Worm (Caenorhabditis elegans) whole organism, midembryonic: Measurements from ENCODE around the gene T03F6.4.
"Not testable (repeated sequence)": the region's sequence is repeated elsewhere in the genome, so short reads cannot be mapped to it uniquely, and the experiment has no call there.

ENCODE experiments used
- T22C8.4 ChIP-seq: fragments of 200-800 bp; sonication (Bioruptor generic); IDR thresholded peaks from 2 replicates; pipeline ENCODE4 v1.3.6; 2022; ENCODE audit warnings: missing genetic modification characterization, missing compliant biosample characterization
- cog-1 ChIP-seq: sonication (generic microtip); optimal IDR thresholded peaks from 2 replicates; lab custom pipeline; 2016; ENCODE audit warnings: missing genetic modification characterization, missing compliant biosample characterization
- flt-1 ChIP-seq: fragments of 200-800 bp; sonication (Bioruptor generic); IDR thresholded peaks from 2 replicates; pipeline ENCODE4 v1.3.6; 2022; ENCODE audit warnings: missing genetic modification characterization, missing compliant biosample characterization
- klf-2 ChIP-seq: fragments of 200-800 bp; sonication (Bioruptor generic); conservative IDR thresholded peaks from 2 replicates; pipeline ENCODE4 v1.3.6; 2022; ENCODE audit warnings: missing genetic modification reagents, missing genetic modification characterization, missing compliant biosample characterization
- med-1 ChIP-seq: sonication (generic microtip); optimal IDR thresholded peaks from 2 replicates; lab custom pipeline; 2017; ENCODE audit warnings: missing genetic modification characterization, mild to moderate bottlenecking, missing compliant biosample characterization, antibody characterized with exemption, missing genetic modification reagents; ENCODE audit not compliant: insufficient read depth
- ref-1 ChIP-seq: fragments of 200-800 bp; sonication (Bioruptor generic); conservative IDR thresholded peaks from 2 replicates; pipeline ENCODE4 v1.3.6; 2022; ENCODE audit warnings: missing genetic modification reagents, missing genetic modification characterization, missing compliant biosample characterization
- tab-1 ChIP-seq: fragments of 200-800 bp; sonication (Bioruptor generic); IDR thresholded peaks from 2 replicates; pipeline ENCODE4 v1.3.6; 2022; ENCODE audit warnings: missing genetic modification characterization, missing compliant biosample characterization
- ztf-23 ChIP-seq: fragments of 200-800 bp; sonication (Bioruptor generic); IDR thresholded peaks from 2 replicates; pipeline ENCODE4 v1.3.6; 2022; ENCODE audit warnings: missing genetic modification reagents, missing genetic modification characterization, missing compliant biosample characterization
- ztf-29 ChIP-seq: fragments of 200-800 bp; sonication (Bioruptor generic); IDR thresholded peaks from 2 replicates; pipeline ENCODE4 v1.3.6; 2022; ENCODE audit warnings: missing genetic modification reagents, missing genetic modification characterization, missing compliant biosample characterization

T03F6.4 gene

DNA sequence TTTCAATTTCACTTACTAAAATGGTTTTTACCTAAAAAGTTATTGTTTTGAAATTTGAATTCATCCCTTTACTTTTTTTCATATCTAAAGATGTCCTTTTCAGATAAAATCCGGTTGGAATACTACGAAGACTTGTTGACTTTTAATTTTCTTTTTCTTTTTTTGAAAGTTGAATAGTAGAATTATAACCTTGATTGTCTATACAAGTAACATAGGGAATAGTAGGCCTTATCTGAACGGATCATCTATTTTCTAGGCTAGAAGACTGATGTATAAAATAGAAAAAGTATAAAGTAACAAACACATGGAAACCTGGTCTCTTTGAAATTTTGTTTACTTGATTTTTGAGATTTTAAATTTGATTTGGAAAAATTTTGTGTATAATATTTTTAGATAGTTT, 5.1 kb upstream of the T03F6.4 start:
- TF ChIP-seq med-1 (GFP tag; lab: Kevin White, UChicago) (no peak), ztf-29 (GFP tag; lab: Robert Waterston, UW) (no peak), ztf-23 (GFP tag; lab: Robert Waterston, UW) (no peak), cog-1 (no peak), ref-1 (no peak), tab-1 (no peak), T22C8.4 (no peak), klf-2 (no peak), flt-1 (no peak)

DNA sequence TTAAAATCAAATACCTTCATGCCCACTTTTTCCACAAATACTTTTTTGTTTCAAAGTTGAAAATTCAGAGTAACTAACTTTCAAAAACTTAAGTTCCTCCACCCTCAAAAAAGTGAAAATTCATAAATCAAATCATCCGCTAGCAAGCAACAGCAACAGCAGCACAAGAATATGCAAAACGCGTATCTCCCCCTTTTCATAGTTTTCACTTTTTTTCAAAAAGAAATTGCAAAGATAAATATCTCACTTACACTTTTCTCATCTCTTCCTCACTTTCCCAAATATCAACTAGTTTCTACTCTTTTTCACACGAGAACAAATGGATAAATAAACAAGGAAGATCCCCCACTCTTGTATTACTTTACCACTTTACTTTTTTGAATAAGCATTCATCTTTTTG, 4.3 kb upstream of the T03F6.4 start:
- TF ChIP-seq ref-1 (no peak), ztf-23 (GFP tag; lab: Robert Waterston, UW) (no peak), ztf-29 (GFP tag; lab: Robert Waterston, UW) (no peak), klf-2 (no peak), med-1 (GFP tag; lab: Kevin White, UChicago) (no peak), flt-1 (no peak), tab-1 (no peak), T22C8.4 (no peak), cog-1 (no peak)

DNA sequence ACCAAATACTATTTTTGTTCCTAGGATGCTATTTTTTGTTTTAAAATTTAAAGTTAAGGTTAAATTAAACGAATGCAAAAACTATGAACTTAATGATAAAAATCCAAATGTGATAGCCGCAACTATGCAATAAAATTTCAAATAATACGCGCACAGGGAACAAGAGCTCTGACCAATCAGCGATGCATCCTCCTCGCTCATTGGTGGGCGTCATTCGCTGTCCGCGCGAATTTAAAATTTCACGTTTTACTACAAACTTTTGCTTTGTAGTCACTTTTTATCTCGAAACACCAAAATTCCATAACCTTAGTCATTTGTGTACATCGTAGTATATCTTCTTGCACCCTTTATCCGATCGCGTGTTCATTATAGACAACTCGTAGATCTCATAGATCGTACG, 2.8 kb upstream of the T03F6.4 start:
- no peak for TF ChIP-seq klf-2
- no peak for TF ChIP-seq ztf-29 (GFP tag; lab: Robert Waterston, UW)
- no peak for TF ChIP-seq ztf-23 (GFP tag; lab: Robert Waterston, UW)
- no peak for TF ChIP-seq ref-1
- TF ChIP-seq T22C8.4 = no peak
- no peak for TF ChIP-seq med-1 (GFP tag; lab: Kevin White, UChicago)
- TF ChIP-seq flt-1 = no peak

DNA sequence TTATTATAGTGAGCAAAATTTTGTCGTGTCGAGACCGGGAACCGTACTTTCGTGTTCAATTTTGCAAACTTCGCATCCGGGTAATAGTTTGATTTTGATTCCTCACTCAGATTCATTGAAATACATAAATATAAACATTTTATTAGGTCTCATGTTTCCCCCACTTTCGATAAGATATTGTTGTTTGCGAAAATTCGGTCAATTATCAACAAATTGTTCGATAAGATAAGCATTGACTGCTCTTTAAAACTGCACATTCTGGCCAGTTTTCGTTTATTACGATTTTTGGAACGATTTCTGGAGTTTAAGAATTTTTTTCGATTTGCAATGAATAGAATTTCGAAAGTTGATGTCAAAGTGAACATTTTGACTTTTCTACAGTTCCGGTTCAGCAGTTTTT, 2.7 kb downstream of the T03F6.4 start:
- TF ChIP-seq klf-2 (no peak), med-1 (GFP tag; lab: Kevin White, UChicago) (no peak), cog-1 (no peak)

DNA sequence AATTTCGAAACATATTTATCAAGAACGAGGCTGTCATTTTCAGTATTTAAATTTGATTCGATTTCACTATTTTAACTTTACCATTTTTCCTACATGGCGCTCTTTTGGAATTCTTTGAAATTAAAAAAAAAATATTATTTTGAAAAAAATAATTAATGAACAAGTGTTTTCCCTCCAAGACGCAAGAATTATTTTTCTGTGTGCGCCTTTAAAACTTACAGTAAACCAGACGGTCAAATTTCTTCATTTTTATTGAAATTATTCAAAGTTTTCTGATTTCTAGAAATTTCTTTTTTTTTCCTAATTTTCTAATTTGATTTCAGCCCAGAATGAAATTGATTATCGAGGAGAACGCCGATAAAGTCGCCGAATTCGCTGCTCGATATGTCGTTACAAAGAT, 3.1 kb downstream of the T03F6.4 start, which contains the start of gene T03F6.3:
Gene T03F6.3, plus strand, starts transcription at position 318 of the 400 bp plus-strand sequence.
- TF ChIP-seq ref-1 = no peak
- TF ChIP-seq ztf-23 (GFP tag; lab: Robert Waterston, UW) = no peak
- TF ChIP-seq flt-1 = no peak
- TF ChIP-seq med-1 (GFP tag; lab: Kevin White, UChicago) = no peak
- no peak for TF ChIP-seq tab-1
- no peak for TF ChIP-seq cog-1
- no peak for TF ChIP-seq T22C8.4
- no peak for TF ChIP-seq klf-2
- no peak for TF ChIP-seq ztf-29 (GFP tag; lab: Robert Waterston, UW)

DNA sequence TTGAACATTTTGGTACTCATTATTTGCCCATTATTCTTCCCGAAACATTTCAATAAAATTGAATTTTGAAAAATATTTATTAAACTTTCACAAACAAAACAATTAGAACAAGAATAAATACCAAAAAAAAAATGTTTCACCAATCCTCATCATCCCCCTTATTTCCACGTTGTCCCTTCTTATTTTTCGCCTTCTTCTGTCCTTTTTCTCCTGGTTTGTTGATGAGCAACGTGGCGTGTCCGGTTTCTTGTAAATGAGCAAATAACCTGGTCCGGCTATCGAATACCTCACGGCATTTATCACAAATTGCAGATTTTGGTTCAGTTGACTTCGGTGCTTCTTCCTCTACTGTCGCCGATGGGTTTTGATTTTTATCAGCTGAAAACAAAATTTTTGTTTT, 4.8 kb downstream of the T03F6.4 start:
- TF ChIP-seq ztf-29 (GFP tag; lab: Robert Waterston, UW) = no peak

DNA sequence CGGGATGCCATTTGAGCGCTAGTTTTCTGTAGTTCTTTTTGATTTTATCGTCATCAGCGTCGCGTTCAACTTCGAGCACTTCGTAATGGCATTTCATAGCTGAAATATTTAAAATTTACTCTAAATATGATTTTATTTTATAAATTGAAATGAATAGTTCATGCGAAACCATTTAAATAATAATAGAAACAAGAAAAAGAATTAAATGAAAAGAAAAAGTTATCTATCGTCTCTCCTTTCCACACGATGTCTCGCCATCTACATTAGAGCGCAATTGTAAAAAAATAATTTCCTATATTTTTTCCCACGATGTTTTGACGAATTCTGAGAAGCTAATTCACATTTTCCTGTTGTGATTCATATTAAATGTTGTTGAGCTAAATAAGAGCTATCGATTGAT, 7.3 kb downstream of the T03F6.4 start, which contains the start of gene dnj-17:
Gene dnj-17, minus strand, starts transcription at position 101 of the 400 bp plus-strand sequence.
- TF ChIP-seq ref-1 (no peak), tab-1 (no peak), T22C8.4 (no peak), ztf-23 (GFP tag; lab: Robert Waterston, UW) (no peak), med-1 (GFP tag; lab: Kevin White, UChicago) (no peak), cog-1 (no peak), klf-2 (no peak), ztf-29 (GFP tag; lab: Robert Waterston, UW) (no peak), flt-1 (no peak)

DNA sequence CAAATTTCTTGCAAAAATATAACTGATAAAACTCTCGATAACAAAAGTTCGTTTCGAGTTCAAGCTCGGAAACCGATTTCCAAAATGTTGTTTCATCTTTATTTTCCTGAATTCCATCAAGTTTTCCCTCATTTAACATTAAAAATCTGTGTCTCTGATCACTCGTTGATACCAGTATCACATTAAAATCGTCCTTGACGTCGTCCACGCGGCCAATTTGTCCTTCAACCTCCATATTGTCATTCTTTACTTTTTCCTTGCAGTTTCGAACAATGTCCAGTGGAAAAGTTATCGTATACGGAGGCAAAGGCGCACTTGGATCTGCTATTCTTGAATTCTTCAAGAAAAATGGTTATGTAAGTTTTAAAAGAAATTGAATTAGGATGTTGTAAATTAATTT, 7.7 kb downstream of the T03F6.4 start, which contains the start of gene qdpr-1:
Gene qdpr-1, plus strand, starts transcription at position 264 of the 400 bp plus-strand sequence.
- TF ChIP-seq cog-1 (no peak), ztf-23 (GFP tag; lab: Robert Waterston, UW) (no peak), med-1 (GFP tag; lab: Kevin White, UChicago) (no peak), flt-1 (no peak), ztf-29 (GFP tag; lab: Robert Waterston, UW) (no peak), klf-2 (no peak)

DNA sequence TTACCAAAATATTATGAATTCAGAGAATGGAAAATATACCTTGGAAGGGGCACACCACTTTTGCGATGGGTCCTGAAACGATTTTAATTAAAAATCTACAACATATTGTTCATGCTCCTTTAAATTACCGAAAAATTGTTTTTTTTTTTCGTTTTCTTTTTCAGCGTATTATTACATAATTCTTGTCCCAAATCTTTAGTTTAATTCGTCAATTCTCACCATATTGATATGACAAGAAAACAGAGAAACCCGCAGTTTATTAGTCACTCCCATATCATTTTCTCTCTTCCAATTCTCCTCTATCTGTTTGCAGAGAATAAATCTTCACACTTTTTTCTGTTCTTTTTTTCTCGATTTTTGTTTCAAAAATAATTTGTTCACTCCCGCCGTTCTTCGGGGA, 9.3 kb downstream of the T03F6.4 start, which contains the start of gene F11F1.1:
Gene F11F1.1, plus strand, starts transcription at position 301 of the 400 bp plus-strand sequence.
- TF ChIP-seq tab-1 (no peak), klf-2 (no peak), ztf-23 (GFP tag; lab: Robert Waterston, UW) (no peak), med-1 (GFP tag; lab: Kevin White, UChicago) (no peak), cog-1 (no peak), flt-1 (no peak), T22C8.4 (no peak), ztf-29 (GFP tag; lab: Robert Waterston, UW) (no peak), ref-1 (no peak)

DNA sequence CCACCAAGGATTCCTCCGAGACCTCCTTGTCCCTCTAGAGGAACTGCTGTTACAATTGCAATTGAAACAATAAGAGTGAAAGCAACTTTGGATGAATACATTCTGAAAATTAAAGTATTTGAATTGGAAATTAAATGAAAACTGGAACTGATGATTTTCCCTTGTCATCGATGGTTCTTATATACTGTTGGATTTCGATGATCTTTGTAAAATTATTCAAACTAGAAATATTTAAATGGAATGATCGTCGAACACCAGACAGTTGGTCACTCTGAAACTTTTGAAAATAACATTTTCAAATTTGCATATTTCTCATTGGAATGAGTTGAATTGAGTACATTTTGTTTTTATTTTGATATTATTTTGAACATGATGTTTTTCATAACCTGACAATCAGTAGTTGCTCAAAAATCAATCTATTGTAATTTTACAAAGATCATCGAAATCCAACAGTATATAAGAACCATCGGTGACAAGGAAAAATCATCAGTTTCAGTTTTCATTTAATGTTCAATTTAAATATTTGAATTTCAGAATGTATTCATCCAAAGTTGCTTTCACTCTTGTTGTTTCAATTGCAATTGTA, 15.8 kb downstream of the T03F6.4 start, which contains the start of the genes srlf-9 and srlf-10:
Gene srlf-9, minus strand, starts transcription at position 101 of the 586 bp plus-strand sequence.
Gene srlf-10, plus strand, starts transcription at position 536 of the 586 bp plus-strand sequence.
- TF ChIP-seq klf-2; ztf-29 (GFP tag; lab: Robert Waterston, UW); flt-1: not testable (repeated sequence)

DNA sequence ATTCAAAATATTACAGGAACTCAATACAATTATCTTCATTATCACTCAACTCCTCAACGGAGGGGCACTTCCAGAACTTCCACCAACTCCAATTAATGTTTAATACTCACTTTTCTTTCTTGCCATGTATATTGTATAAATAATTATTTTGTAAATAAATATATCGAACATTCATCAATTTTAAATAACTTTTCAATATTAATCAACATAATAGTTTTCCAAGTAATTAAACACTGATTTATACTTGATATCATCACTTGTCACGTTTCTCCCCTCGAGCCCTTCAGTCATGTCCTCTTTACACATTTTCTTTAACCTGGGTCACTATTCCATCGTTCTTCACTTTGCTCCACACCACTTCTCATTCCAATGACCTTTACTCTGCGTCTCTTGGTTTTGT, 17.0 kb downstream of the T03F6.4 start, which contains the start of gene mig-18:
Gene mig-18, plus strand, starts transcription at position 301 of the 400 bp plus-strand sequence.
- no peak for TF ChIP-seq klf-2
- TF ChIP-seq ref-1 = no peak
- no peak for TF ChIP-seq ztf-29 (GFP tag; lab: Robert Waterston, UW)
- no peak for TF ChIP-seq flt-1
- TF ChIP-seq med-1 (GFP tag; lab: Kevin White, UChicago) = no peak
- no peak for TF ChIP-seq cog-1
